Worm (Caenorhabditis elegans) whole organism, mixed stage, embryonic: ENCODE results near the gene str-31.

Experiments
- snpc-4 ChIP-seq: fragments of 150-350 bp; optimal IDR thresholded peaks from 2 replicates; lab custom pipeline; 2014; ENCODE audit warnings: missing biosample characterization, missing genetic modification characterization
- unc-62 ChIP-seq: fragments of 150-350 bp; optimal IDR thresholded peaks from 2 replicates; lab custom pipeline; 2014; ENCODE audit warnings: missing biosample characterization, missing genetic modification reagents, missing genetic modification characterization

- TF ChIP-seq snpc-4 (no peak), unc-62 (GFP tag; lab: Kevin White, UChicago) (no peak)
These were observed 11.0 kb downstream of the str-31 start, which contains the start of gene srh-79 for ce11 chrV:7497440-7497839.
